Worm (Caenorhabditis elegans): ENCODE data around the gene R04D3.3.
A peak's percentile ranks its signal among the peaks of the same experiment; 100 is the strongest.

R04D3.3 gene

ce11 chrX:13251354-13251843 is 39.0 kb downstream of the R04D3.3 start (continued):
- no peak for TF ChIP-seq sptf-1 (tag; optimal IDR thresholded peaks at IDR 0.05)
- peak; percentile 42 for TF ChIP-seq skn-1 (tag; optimal IDR thresholded peaks at IDR 0.05)
- TF ChIP-seq egl-13 (tag; optimal IDR thresholded peaks at IDR 0.05): no peak
- TF ChIP-seq unc-30 (tag; optimal IDR thresholded peaks at IDR 0.05): no peak
- peak; percentile 53 for TF ChIP-seq fkh-8 (tag; optimal IDR thresholded peaks at IDR 0.05)
- TF ChIP-seq ama-1 (optimal IDR thresholded peaks at IDR 0.05): no peak
- TF ChIP-seq irx-1 (tag; optimal IDR thresholded peaks at IDR 0.05): peak; percentile 35
- peak; percentile 19 for TF ChIP-seq nhr-90 (tag; optimal IDR thresholded peaks at IDR 0.05; ENCODE audit: poor library complexity)
- TF ChIP-seq nhr-19 (GFP tag; conservative IDR thresholded peaks at IDR 0.05): peak; percentile 65
- TF ChIP-seq grh-1 (GFP tag; IDR thresholded peaks at IDR 0.05): peak; percentile 60
- no peak for TF ChIP-seq nhr-28 (tag; optimal IDR thresholded peaks at IDR 0.05)
- TF ChIP-seq unc-62 (GFP tag; optimal IDR thresholded peaks at IDR 0.05): no peak
- no peak for TF ChIP-seq C04F5.9 (tag; optimal IDR thresholded peaks at IDR 0.05)
- no peak; the same call in none of the 2 replicates for TF ChIP-seq isw-1 (GFP tag; IDR thresholded peaks at IDR 0.05)
- no peak for TF ChIP-seq zag-1 (tag; optimal IDR thresholded peaks at IDR 0.05)
- peak; percentile 26 for TF ChIP-seq aha-1 (tag; optimal IDR thresholded peaks at IDR 0.05)
- TF ChIP-seq blmp-1 (tag; optimal IDR thresholded peaks at IDR 0.05): peak; percentile 49
- no peak for TF ChIP-seq ceh-63 (GFP tag; optimal IDR thresholded peaks at IDR 0.05)
- TF ChIP-seq egl-27 (tag; optimal IDR thresholded peaks at IDR 0.05): peak in 1 of 2 experiments; percentile 63
- no peak for TF ChIP-seq hpl-2 (GFP tag; optimal IDR thresholded peaks at IDR 0.05)
- TF ChIP-seq tbx-2 (tag; optimal IDR thresholded peaks at IDR 0.05): peak; percentile 67
- peak; percentile 87 for TF ChIP-seq nhr-85 (tag)
- no peak for TF ChIP-seq ces-1 (GFP tag; optimal IDR thresholded peaks at IDR 0.05)
- no peak for TF ChIP-seq lin-15B (tag; optimal IDR thresholded peaks at IDR 0.05)
- TF ChIP-seq zip-4 (GFP tag; optimal IDR thresholded peaks at IDR 0.05): no peak
- no peak for TF ChIP-seq fkh-4 (tag; optimal IDR thresholded peaks at IDR 0.05; ENCODE audit: borderline replicate concordance)
- TF ChIP-seq lin-13 (GFP tag; optimal IDR thresholded peaks at IDR 0.05): peak; percentile 25
- TF ChIP-seq pag-3 (tag; optimal IDR thresholded peaks at IDR 0.05; ENCODE audit: borderline replicate concordance, insufficient read depth): peak; percentile 26
- TF ChIP-seq efl-3 (GFP tag; optimal IDR thresholded peaks at IDR 0.05): no peak
- TF ChIP-seq jun-1 (tag; optimal IDR thresholded peaks at IDR 0.05): peak; percentile 41
- peak; percentile 89 for TF ChIP-seq nhr-71 (tag; optimal IDR thresholded peaks at IDR 0.05)
- no peak for TF ChIP-seq alr-1 (tag; optimal IDR thresholded peaks at IDR 0.05; ENCODE audit: borderline replicate concordance)

ce11 chrX:13250163-13250562 is 40.3 kb downstream of the R04D3.3 start:
- TF ChIP-seq nhr-84 (tag; optimal IDR thresholded peaks at IDR 0.05): no peak
- no peak for TF ChIP-seq F16B12.6 (tag; optimal IDR thresholded peaks at IDR 0.05)
- TF ChIP-seq nhr-20 (tag; optimal IDR thresholded peaks at IDR 0.05): peak; percentile 89
- peak; percentile 58 for TF ChIP-seq tbx-2 (tag; optimal IDR thresholded peaks at IDR 0.05)
- no peak for TF ChIP-seq pag-3 (tag; optimal IDR thresholded peaks at IDR 0.05; ENCODE audit: borderline replicate concordance, insufficient read depth)
- no peak for TF ChIP-seq hlh-17 (GFP tag; optimal IDR thresholded peaks at IDR 0.05; ENCODE audit: borderline replicate concordance)
- TF ChIP-seq efl-1 (optimal IDR thresholded peaks at IDR 0.05): no peak
- TF ChIP-seq efl-1 (GFP tag; optimal IDR thresholded peaks at IDR 0.05 in 1 of 2): no peak
- TF ChIP-seq ets-5 (GFP tag; IDR thresholded peaks at IDR 0.05): no peak
- no peak for TF ChIP-seq nhr-47 (tag; optimal IDR thresholded peaks at IDR 0.05)
- no peak for TF ChIP-seq ceh-90 (tag; optimal IDR thresholded peaks at IDR 0.05)
- TF ChIP-seq lin-13 (GFP tag; optimal IDR thresholded peaks at IDR 0.05): no peak
- no peak for TF ChIP-seq unc-98 (GFP tag; IDR thresholded peaks at IDR 0.05)
- no peak for TF ChIP-seq egl-13 (tag; optimal IDR thresholded peaks at IDR 0.05)
- TF ChIP-seq C04F5.9 (tag; optimal IDR thresholded peaks at IDR 0.05): no peak
- TF ChIP-seq lin-14 (GFP tag; optimal IDR thresholded peaks at IDR 0.05): peak; percentile 85
- no peak for TF ChIP-seq nhr-12 (tag; optimal IDR thresholded peaks at IDR 0.05)
- no peak for TF ChIP-seq ama-1 (optimal IDR thresholded peaks at IDR 0.05)
- peak; percentile 27 to 33 for TF ChIP-seq egl-27 (tag; optimal IDR thresholded peaks at IDR 0.05)
- peak; percentile 95 for TF ChIP-seq nhr-85 (tag)
- TF ChIP-seq nhr-237 (tag; optimal IDR thresholded peaks at IDR 0.05): no peak
- TF ChIP-seq ceh-82 (tag; optimal IDR thresholded peaks at IDR 0.05): peak in 1 of 3 experiments; percentile 6
- TF ChIP-seq nhr-77 (tag; optimal IDR thresholded peaks at IDR 0.05): peak; percentile 64
- TF ChIP-seq zip-4 (GFP tag; optimal IDR thresholded peaks at IDR 0.05): no peak
- TF ChIP-seq fkh-8 (tag; optimal IDR thresholded peaks at IDR 0.05): no peak
- no peak for TF ChIP-seq unc-86 (tag; optimal IDR thresholded peaks at IDR 0.05)
- TF ChIP-seq Y116A8C.19 (tag; optimal IDR thresholded peaks at IDR 0.05; ENCODE audit: borderline replicate concordance): no peak
- TF ChIP-seq aha-1 (tag; optimal IDR thresholded peaks at IDR 0.05): no peak
- TF ChIP-seq ces-1 (GFP tag; optimal IDR thresholded peaks at IDR 0.05): no peak
- TF ChIP-seq lin-39 (tag; optimal IDR thresholded peaks at IDR 0.05): no peak
- no peak for TF ChIP-seq fkh-4 (tag; optimal IDR thresholded peaks at IDR 0.05; ENCODE audit: borderline replicate concordance)
- TF ChIP-seq dpl-1 (GFP tag; optimal IDR thresholded peaks at IDR 0.05): peak in 1 of 3 experiments; percentile 7
